Fruit fly (Drosophila melanogaster) whole organism, embryonic: Measurements from ENCODE around the gene Vps37B.

ENCODE experiments used
- BEAF-32 ChIP-seq: fragments of 200-800 bp; sonication (Bioruptor generic); optimal IDR thresholded peaks from 3 replicates; lab custom pipeline; 2017; ENCODE audit warnings: missing biosample characterization, missing genetic modification characterization, mild to moderate bottlenecking, moderate library complexity, missing genetic modification reagents
- CG11456 ChIP-seq: fragments of 200-800 bp; sonication (Bioruptor generic); IDR thresholded peaks from 3 replicates; pipeline ENCODE4 v1.3.6; 2022; ENCODE audit warnings: missing biosample characterization, missing genetic modification characterization
- CG11504 ChIP-seq: fragments of 200-800 bp; sonication (Bioruptor generic); optimal IDR thresholded peaks from 3 replicates; lab custom pipeline; 2019; ENCODE audit warnings: missing biosample characterization, mild to moderate bottlenecking, missing genetic modification characterization, moderate library complexity
- CG11696 ChIP-seq: fragments of 200-800 bp; sonication (Bioruptor generic); IDR thresholded peaks from 2 replicates; pipeline ENCODE4 v1.3.6; 2022; ENCODE audit warnings: missing biosample characterization, missing genetic modification characterization
- CG12071 ChIP-seq: fragments of 200-800 bp; sonication (Bioruptor generic); optimal IDR thresholded peaks from 3 replicates; lab custom pipeline; 2018; ENCODE audit warnings: missing biosample characterization, mild to moderate bottlenecking, missing genetic modification characterization
- CG12155 ChIP-seq: fragments of 200-800 bp; sonication (Bioruptor generic); optimal IDR thresholded peaks from 3 replicates; lab custom pipeline; 2016; ENCODE audit warnings: missing biosample characterization, missing genetic modification characterization
- CG12236 ChIP-seq: fragments of 200-800 bp; sonication (Bioruptor generic); optimal IDR thresholded peaks from 2 replicates; lab custom pipeline; 2016; ENCODE audit warnings: missing biosample characterization, missing genetic modification characterization
- CG1233 ChIP-seq: fragments of 200-800 bp; sonication (Bioruptor generic); optimal IDR thresholded peaks from 4 replicates; lab custom pipeline; 2018; ENCODE audit warnings: missing biosample characterization, mild to moderate bottlenecking, missing genetic modification characterization
- CG12942 ChIP-seq: fragments of 200-800 bp; sonication (Bioruptor generic); optimal IDR thresholded peaks from 3 replicates; lab custom pipeline; 2016; ENCODE audit warnings: missing biosample characterization, missing genetic modification characterization
- CG15601 ChIP-seq: fragments of 200-800 bp; sonication (Bioruptor generic); optimal IDR thresholded peaks from 3 replicates; lab custom pipeline; 2019; ENCODE audit warnings: missing biosample characterization, mild to moderate bottlenecking, missing genetic modification characterization, moderate library complexity
- CG16863 ChIP-seq: fragments of 200-800 bp; sonication (Bioruptor generic); optimal IDR thresholded peaks from 3 replicates; lab custom pipeline; 2016; ENCODE audit warnings: missing biosample characterization, missing genetic modification characterization
- CG17802 ChIP-seq: fragments of 200-800 bp; sonication (Bioruptor generic); optimal IDR thresholded peaks from 2 replicates; lab custom pipeline; 2018; ENCODE audit warnings: missing biosample characterization, mild to moderate bottlenecking, missing genetic modification characterization, moderate library complexity
- CG17912 ChIP-seq: fragments of 200-800 bp; sonication (Bioruptor generic); optimal IDR thresholded peaks from 2 replicates; lab custom pipeline; 2018; ENCODE audit warnings: missing biosample characterization, mild to moderate bottlenecking, missing genetic modification characterization
- CG2202 ChIP-seq: fragments of 200-800 bp; sonication (Bioruptor generic); optimal IDR thresholded peaks from 2 replicates; lab custom pipeline; 2018; ENCODE audit warnings: missing biosample characterization, mild to moderate bottlenecking, missing genetic modification characterization
- CG4328 ChIP-seq: fragments of 200-800 bp; sonication (Bioruptor generic); optimal IDR thresholded peaks from 3 replicates; lab custom pipeline; 2017; ENCODE audit warnings: missing biosample characterization, missing genetic modification reagents, missing genetic modification characterization
- CG4404 ChIP-seq: fragments of 200-800 bp; sonication (Bioruptor generic); IDR thresholded peaks from 2 replicates; pipeline ENCODE4 v1.3.6; 2022; ENCODE audit warnings: missing biosample characterization, missing genetic modification characterization
- CG7839 ChIP-seq: fragments of 200-800 bp; sonication (Bioruptor generic); optimal IDR thresholded peaks from 3 replicates; lab custom pipeline; 2018; ENCODE audit warnings: missing biosample characterization, mild to moderate bottlenecking, missing genetic modification characterization, moderate library complexity
- CG8359 ChIP-seq: fragments of 200-800 bp; sonication (Bioruptor generic); optimal IDR thresholded peaks from 2 replicates; lab custom pipeline; 2017; ENCODE audit warnings: missing biosample characterization, mild to moderate bottlenecking, missing genetic modification characterization, borderline replicate concordance
- CG8924 ChIP-seq: fragments of 200-800 bp; optimal IDR thresholded peaks from 3 replicates; lab custom pipeline; 2019; ENCODE audit warnings: missing biosample characterization, mild to moderate bottlenecking, missing genetic modification characterization, moderate library complexity
- CG9797 ChIP-seq: fragments of 200-800 bp; sonication (Bioruptor generic); optimal IDR thresholded peaks from 3 replicates; lab custom pipeline; 2018; ENCODE audit warnings: missing biosample characterization, mild to moderate bottlenecking, missing genetic modification characterization
- CHES-1-like ChIP-seq: fragments of 200-800 bp; sonication (Bioruptor generic); optimal IDR thresholded peaks from 2 replicates; lab custom pipeline; 2016; ENCODE audit warnings: missing biosample characterization, missing genetic modification characterization
- H15 ChIP-seq: fragments of 200-800 bp; sonication (Bioruptor generic); IDR thresholded peaks from 3 replicates; pipeline ENCODE4 v1.3.6; 2022; ENCODE audit warnings: missing biosample characterization, missing genetic modification characterization
- Hey ChIP-seq: fragments of 200-800 bp; sonication (Bioruptor generic); optimal IDR thresholded peaks from 3 replicates; lab custom pipeline; 2018; ENCODE audit warnings: missing biosample characterization, mild to moderate bottlenecking, missing genetic modification characterization
- Hmx ChIP-seq: fragments of 200-800 bp; sonication (Bioruptor generic); optimal IDR thresholded peaks from 2 replicates; lab custom pipeline; 2016; ENCODE audit warnings: missing biosample characterization, missing genetic modification characterization
- Neu2 ChIP-seq: fragments of 200-800 bp; sonication (Bioruptor generic); optimal IDR thresholded peaks from 3 replicates; lab custom pipeline; 2016; ENCODE audit warnings: missing biosample characterization, missing genetic modification characterization, borderline replicate concordance
- Optix ChIP-seq: fragments of 200-800 bp; sonication (Bioruptor generic); IDR thresholded peaks from 3 replicates; pipeline ENCODE4 v1.3.6; 2022; ENCODE audit warnings: missing biosample characterization, missing genetic modification characterization
- Pdp1 ChIP-seq, 2 experiments: fragments of 200-800 bp; sonication (Bioruptor generic); optimal IDR thresholded peaks; 3 replicates each; lab custom pipeline; 2016; ENCODE audit warnings: missing biosample characterization in 2 of 2, missing genetic modification characterization in 2 of 2, mild to moderate bottlenecking in 1 of 2, moderate library complexity in 1 of 2
- Rfx ChIP-seq: fragments of 200-800 bp; sonication (Bioruptor generic); IDR thresholded peaks from 2 replicates; pipeline ENCODE4 v1.3.6; 2022; ENCODE audit warnings: missing biosample characterization, missing genetic modification characterization
- Spps ChIP-seq: fragments of 200-800 bp; sonication (Bioruptor generic); optimal IDR thresholded peaks from 2 replicates; lab custom pipeline; 2018; ENCODE audit warnings: missing biosample characterization, mild to moderate bottlenecking, missing genetic modification characterization
- Stat92E ChIP-seq, 3 experiments: fragments of >200 bp in 2 of 3; fragments of 200-800 bp in 1 of 3; sonication (Bioruptor generic) in 1 of 3; optimal IDR thresholded peaks; 2 replicates each; lab custom pipeline; 2017 to 2019; ENCODE audit warnings: missing biosample characterization in 3 of 3, missing genetic modification characterization in 3 of 3, mild to moderate bottlenecking in 1 of 3, moderate library complexity in 1 of 3
- bbx ChIP-seq: fragments of 200-800 bp; sonication (Bioruptor generic); IDR thresholded peaks from 2 replicates; pipeline ENCODE4 v1.3.6; 2022; ENCODE audit warnings: missing biosample characterization, missing genetic modification characterization; ENCODE audit not compliant: partially characterized antibody
- cg ChIP-seq: fragments of 200-800 bp; sonication (Bioruptor generic); optimal IDR thresholded peaks from 3 replicates; lab custom pipeline; 2019; ENCODE audit warnings: missing biosample characterization, mild to moderate bottlenecking, missing genetic modification characterization, moderate library complexity
- chinmo ChIP-seq: fragments of 200-800 bp; sonication (Bioruptor generic); IDR thresholded peaks from 4 replicates; pipeline ENCODE4 v1.3.6; 2022; ENCODE audit warnings: missing biosample characterization, missing genetic modification characterization; ENCODE audit not compliant: partially characterized antibody
- crp ChIP-seq, 2 experiments: fragments of 200-800 bp; sonication (Bioruptor generic); optimal IDR thresholded peaks; 2 replicates in 1 of 2; 3 replicates in 1 of 2; lab custom pipeline; 2017; ENCODE audit warnings: missing biosample characterization in 2 of 2, missing genetic modification characterization in 2 of 2, mild to moderate bottlenecking in 1 of 2, moderate library complexity in 1 of 2
- cwo ChIP-seq: fragments of 200-800 bp; sonication (Bioruptor generic); optimal IDR thresholded peaks from 3 replicates; lab custom pipeline; 2017; ENCODE audit warnings: missing biosample characterization, missing genetic modification characterization, mild to moderate bottlenecking, moderate library complexity, missing genetic modification reagents
- da ChIP-seq: fragments of 200-800 bp; sonication (Bioruptor generic); optimal IDR thresholded peaks from 2 replicates; lab custom pipeline; 2016; ENCODE audit warnings: missing biosample characterization, missing genetic modification characterization
- dimm ChIP-seq: fragments of 200-800 bp; sonication (Bioruptor generic); IDR thresholded peaks from 2 replicates; pipeline ENCODE4 v1.3.6; 2022; ENCODE audit warnings: missing biosample characterization, missing genetic modification characterization
- dpn ChIP-seq, 2 experiments: fragments of 200-800 bp; sonication (Bioruptor generic); optimal IDR thresholded peaks; 3 replicates each; lab custom pipeline; 2016; ENCODE audit warnings: missing biosample characterization in 2 of 2, missing genetic modification characterization in 2 of 2
- en ChIP-seq: fragments of 200-800 bp; sonication (Bioruptor generic); optimal IDR thresholded peaks from 2 replicates; lab custom pipeline; 2016; ENCODE audit warnings: missing biosample characterization, missing genetic modification characterization
- gce ChIP-seq: fragments of 200-800 bp; sonication (Bioruptor generic); IDR thresholded peaks from 3 replicates; pipeline ENCODE4 v1.3.6; 2022; ENCODE audit warnings: missing biosample characterization, missing genetic modification characterization
- lbe ChIP-seq: fragments of 200-800 bp; sonication (Bioruptor generic); optimal IDR thresholded peaks from 2 replicates; lab custom pipeline; 2016; ENCODE audit warnings: missing biosample characterization, mild to moderate bottlenecking, missing genetic modification characterization
- nom ChIP-seq: fragments of 200-800 bp; sonication (Bioruptor generic); optimal IDR thresholded peaks from 2 replicates; lab custom pipeline; 2017; ENCODE audit warnings: missing biosample characterization, missing genetic modification characterization, mild to moderate bottlenecking, moderate library complexity, missing genetic modification reagents
- psq ChIP-seq: fragments of 200-800 bp; sonication (Bioruptor generic); optimal IDR thresholded peaks from 2 replicates; lab custom pipeline; 2017; ENCODE audit warnings: missing biosample characterization, missing genetic modification characterization
- salm ChIP-seq: fragments of 200-800 bp; sonication (Bioruptor generic); optimal IDR thresholded peaks from 2 replicates; lab custom pipeline; 2018; ENCODE audit warnings: missing biosample characterization, mild to moderate bottlenecking, missing genetic modification characterization
- scrt ChIP-seq: fragments of 200-800 bp; sonication (Bioruptor generic); optimal IDR thresholded peaks from 2 replicates; lab custom pipeline; 2018; ENCODE audit warnings: missing biosample characterization, mild to moderate bottlenecking, missing genetic modification characterization, moderate library complexity
- sens ChIP-seq: fragments of 200-800 bp; sonication (Bioruptor generic); peaks from one replicate; lab custom pipeline; 2016; ENCODE audit warnings: missing biosample characterization, missing genetic modification characterization
- seq ChIP-seq: fragments of 200-800 bp; sonication (Bioruptor generic); IDR thresholded peaks from 2 replicates; pipeline ENCODE4 v1.3.6; 2022; ENCODE audit warnings: missing biosample characterization, missing genetic modification characterization
- sug ChIP-seq: fragments of 200-800 bp; optimal IDR thresholded peaks from 2 replicates; lab custom pipeline; 2019; ENCODE audit warnings: missing biosample characterization, mild to moderate bottlenecking, missing genetic modification characterization, moderate library complexity
- zen2 ChIP-seq: fragments of 200-800 bp; sonication (Bioruptor generic); IDR thresholded peaks from 3 replicates; pipeline ENCODE4 v1.3.6; 2022; ENCODE audit warnings: missing biosample characterization, missing genetic modification characterization; ENCODE audit not compliant: partially characterized antibody
- zfh1 ChIP-seq: fragments of 200-800 bp; sonication (Bioruptor generic); IDR thresholded peaks from 3 replicates; pipeline ENCODE4 v1.3.6; 2022; ENCODE audit warnings: missing biosample characterization, missing genetic modification characterization

The Vps37B gene

dm6 chr3R:5217278-5217714, 8.7 kb upstream of the Vps37B start, which contains the start of gene cno (continued):
- TF ChIP-seq seq (no peak; the same call in 1 of the 2 replicates), CG11504 (tag; lab: Kevin White, UChicago) (no peak), CG12942 (no peak), sens (GFP tag; lab: Kevin White, UChicago) (peak; percentile 87), CG12155 (no peak), sug (peak; percentile 10), salm (tag; lab: Kevin White, UChicago) (peak; percentile 39), scrt (no peak), Hey (no peak), CHES-1-like (GFP tag; lab: Kevin White, UChicago) (peak; percentile 28), gce (GFP tag; lab: Robert Waterston, UW) (peak; percentile 38; the same call in 1 of the 3 replicates), Optix (GFP tag; lab: Robert Waterston, UW) (no peak), da (GFP tag; lab: Kevin White, UChicago) (no peak), CG12071 (GFP tag; lab: Kevin White, UChicago) (no peak), CG9797 (GFP tag; lab: Kevin White, UChicago) (peak; percentile 99), CG8924 (tag; lab: Kevin White, UChicago) (peak; percentile 66), Neu2 (GFP tag; lab: Kevin White, UChicago) (no peak), CG12236 (GFP tag; lab: Kevin White, UChicago) (no peak), CG11696 (GFP tag; lab: Robert Waterston, UW) (no peak), dpn (GFP tag; optimal IDR thresholded peaks at IDR 0.05; lab: Kevin White, UChicago) (peak in 1 of 2 experiments; percentile 18), zfh1 (GFP tag; lab: Robert Waterston, UW) (peak; percentile 37; the same call in 1 of the 3 replicates), CG8359 (GFP tag; lab: Kevin White, UChicago) (peak; percentile 7), Rfx (peak; percentile 27; the same call in 1 of the 2 replicates), crp (GFP tag; optimal IDR thresholded peaks at IDR 0.05; lab: Kevin White, UChicago) (no peak), psq (no peak), cg (no peak), en (GFP tag; lab: Kevin White, UChicago) (no peak), CG17912 (no peak), bbx (GFP tag; lab: Robert Waterston, UW) (peak; percentile 28; the same call in 1 of the 2 replicates), lbe (GFP tag; lab: Kevin White, UChicago) (peak; percentile 24), CG1233 (GFP tag; lab: Kevin White, UChicago) (no peak), CG4404 (no peak), H15 (GFP tag; lab: Robert Waterston, UW) (no peak), BEAF-32 (GFP tag; lab: Kevin White, UChicago) (peak; percentile 59), CG17802 (tag; lab: Kevin White, UChicago) (no peak), zen2 (GFP tag; lab: Robert Waterston, UW) (no peak), cwo (GFP tag; lab: Kevin White, UChicago) (no peak), Pdp1 (GFP tag; optimal IDR thresholded peaks at IDR 0.05; lab: Kevin White, UChicago) (peak in 1 of 2 experiments; percentile 60), nom (GFP tag; lab: Kevin White, UChicago) (peak; percentile 67), Stat92E (GFP tag; optimal IDR thresholded peaks at IDR 0.05; lab: Kevin White, UChicago) (peak in 1 of 3 experiments; percentile 76), CG16863 (no peak), CG15601 (tag; lab: Kevin White, UChicago) (peak; percentile 67), Hmx (GFP tag; lab: Kevin White, UChicago) (no peak), dimm (GFP tag; lab: Robert Waterston, UW) (no peak), Spps (tag; lab: Kevin White, UChicago) (no peak), chinmo (GFP tag; lab: Robert Waterston, UW) (no peak), CG4328 (no peak), CG7839 (tag; lab: Kevin White, UChicago) (no peak), CG2202 (no peak), CG11456 (GFP tag; lab: Robert Waterston, UW) (no peak)
